Fruit fly (Drosophila melanogaster): Measurements from ENCODE around the gene Bacc.

The Bacc gene

DNA sequence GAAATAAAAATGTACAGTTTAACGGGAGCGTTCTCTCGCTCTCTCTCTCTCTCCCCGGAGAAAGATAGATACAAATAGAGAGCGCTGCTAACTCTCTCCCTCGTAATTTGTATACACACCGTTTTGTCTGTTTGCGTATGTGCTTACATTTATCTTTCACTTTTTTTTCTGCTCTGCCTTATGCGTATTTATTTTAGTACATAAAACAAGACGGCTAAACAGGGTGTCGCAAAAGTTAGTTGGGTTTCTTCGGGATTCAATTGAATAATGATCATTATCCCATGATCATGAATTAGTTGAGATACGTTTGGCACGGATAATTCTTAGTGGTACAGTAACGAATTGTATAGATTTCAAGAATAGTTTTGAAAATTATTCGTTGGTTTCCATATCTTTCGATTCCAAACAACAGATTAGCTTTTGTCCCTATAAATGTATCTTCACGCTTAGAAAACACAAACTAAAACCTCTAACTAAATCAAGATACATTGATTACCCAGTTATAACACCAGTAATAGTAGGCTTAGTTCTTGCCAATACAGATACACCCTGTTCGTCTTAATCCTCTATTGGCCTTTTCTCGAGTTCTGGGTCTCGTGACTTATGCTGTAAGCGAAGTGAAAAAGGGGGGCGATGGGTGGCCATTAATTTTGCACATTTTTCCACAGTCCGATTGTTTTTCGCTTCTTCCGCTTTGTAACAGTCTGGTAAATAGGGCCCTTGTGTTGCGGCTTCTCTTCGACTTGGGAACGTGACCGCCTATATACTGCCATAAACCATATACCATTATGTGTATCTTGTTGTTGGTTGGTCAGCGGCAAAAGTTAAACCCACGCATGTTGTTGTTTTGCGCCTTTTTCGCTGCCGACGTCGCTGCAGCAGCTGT, 2.4 kb downstream of the Bacc start:
- TF ChIP-seq Hr96 (GFP tag; optimal IDR thresholded peaks at IDR 0.05) (peak; percentile 79), CG7045 (GFP tag; optimal IDR thresholded peaks at IDR 0.05) (peak; percentile 92), Clk (GFP tag; optimal IDR thresholded peaks at IDR 0.05) (peak; percentile 77), CG11617 (GFP tag; optimal IDR thresholded peaks at IDR 0.05) (peak; percentile 88), cic (GFP tag; optimal IDR thresholded peaks at IDR 0.05) (no peak), pad (GFP tag; optimal IDR thresholded peaks at IDR 0.05) (peak; percentile 66), bab1 (GFP tag; optimal IDR thresholded peaks at IDR 0.05) (peak; percentile 42), cnc (optimal IDR thresholded peaks at IDR 0.05) (no peak), toe (GFP tag; optimal IDR thresholded peaks at IDR 0.05) (peak; percentile 70), kay (GFP tag; ENCODE audit: borderline replicate concordance) (peak; percentile 93), CG33017 (tag; optimal IDR thresholded peaks at IDR 0.05) (peak; percentile 90), Crg-1 (GFP tag; optimal IDR thresholded peaks at IDR 0.05) (peak; percentile 41), CG7101 (tag; optimal IDR thresholded peaks at IDR 0.05) (peak; percentile 82), Mnt (GFP tag; optimal IDR thresholded peaks at IDR 0.05) (peak; percentile 56), tj (GFP tag; optimal IDR thresholded peaks at IDR 0.05) (peak; percentile 3), ovo (GFP tag; optimal IDR thresholded peaks at IDR 0.05) (peak; percentile 34), CG1620 (GFP tag; optimal IDR thresholded peaks at IDR 0.05) (no peak), CG14711 (tag; optimal IDR thresholded peaks at IDR 0.05) (peak; percentile 77), CG5204 (GFP tag; optimal IDR thresholded peaks at IDR 0.05) (no peak), CG12768 (GFP tag; optimal IDR thresholded peaks at IDR 0.05) (peak; percentile 89)

DNA sequence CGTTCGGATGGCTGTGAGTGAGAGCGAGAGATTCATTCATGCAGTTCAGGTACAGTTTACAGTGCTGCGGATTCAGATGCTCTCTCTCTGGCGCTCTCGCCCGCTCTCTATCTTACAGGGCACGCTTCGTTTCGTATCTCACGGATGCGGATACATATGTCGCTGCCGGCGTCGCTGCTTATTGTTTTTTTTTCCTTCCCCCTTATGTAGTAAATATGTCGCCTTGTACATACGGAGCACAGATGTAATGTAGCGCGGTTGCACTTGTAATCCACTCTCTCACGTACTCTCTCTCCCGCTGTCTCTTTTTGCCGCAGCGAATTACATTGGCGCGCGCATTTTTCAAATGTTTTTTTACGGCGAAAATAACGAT, 3.1 kb downstream of the Bacc start:
- TF ChIP-seq pad (GFP tag; optimal IDR thresholded peaks at IDR 0.05) (no peak), Mnt (GFP tag; optimal IDR thresholded peaks at IDR 0.05) (peak; percentile 76), CG12768 (GFP tag; optimal IDR thresholded peaks at IDR 0.05) (no peak), Clk (GFP tag; optimal IDR thresholded peaks at IDR 0.05) (no peak), ovo (GFP tag; optimal IDR thresholded peaks at IDR 0.05) (no peak), Hr96 (GFP tag; optimal IDR thresholded peaks at IDR 0.05) (no peak), toe (GFP tag; optimal IDR thresholded peaks at IDR 0.05) (no peak), kay (GFP tag; ENCODE audit: borderline replicate concordance) (no peak), CG7101 (tag; optimal IDR thresholded peaks at IDR 0.05) (no peak), cic (GFP tag; optimal IDR thresholded peaks at IDR 0.05) (peak; percentile 93), CG33017 (tag; optimal IDR thresholded peaks at IDR 0.05) (no peak), cnc (optimal IDR thresholded peaks at IDR 0.05) (no peak), CG11617 (GFP tag; optimal IDR thresholded peaks at IDR 0.05) (no peak)

DNA sequence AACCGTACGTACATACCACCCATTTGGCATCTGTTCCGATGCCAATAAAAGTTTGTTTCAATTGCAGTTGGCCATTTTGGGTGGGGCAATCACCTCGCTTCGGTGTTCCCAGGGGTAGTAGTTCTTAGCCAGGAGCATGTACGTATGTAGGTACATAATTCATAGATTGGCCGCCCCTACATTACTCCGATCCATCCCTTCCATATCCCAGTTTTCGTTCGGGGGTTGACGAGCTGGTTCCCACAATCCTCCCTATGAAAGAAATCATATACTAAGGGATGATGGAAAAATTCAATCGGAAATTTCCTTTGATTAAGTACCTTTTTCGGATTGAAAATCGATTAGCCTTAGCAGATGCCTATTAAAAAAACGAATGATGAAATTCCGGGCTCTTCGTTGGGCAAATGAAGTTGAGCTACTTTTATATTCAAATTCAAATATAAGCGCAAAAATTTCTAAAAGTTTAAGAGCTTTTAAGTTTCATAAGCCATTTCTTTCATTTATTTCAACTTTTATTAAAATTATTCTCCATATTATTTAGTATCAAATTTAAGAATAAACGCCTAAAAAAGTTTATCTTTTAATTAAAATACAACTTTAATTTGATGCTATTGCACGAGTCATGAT, 5.8 kb downstream of the Bacc start:
- no peak for TF ChIP-seq CG7101 (tag; optimal IDR thresholded peaks at IDR 0.05)
- no peak for TF ChIP-seq CG5204 (GFP tag; optimal IDR thresholded peaks at IDR 0.05)
- TF ChIP-seq toe (GFP tag; optimal IDR thresholded peaks at IDR 0.05): no peak
- no peak for TF ChIP-seq Hr96 (GFP tag; optimal IDR thresholded peaks at IDR 0.05)
- no peak for TF ChIP-seq tj (GFP tag; optimal IDR thresholded peaks at IDR 0.05)
- no peak for TF ChIP-seq cnc (optimal IDR thresholded peaks at IDR 0.05)
- TF ChIP-seq cic (GFP tag; optimal IDR thresholded peaks at IDR 0.05): no peak
- no peak for TF ChIP-seq CG14711 (tag; optimal IDR thresholded peaks at IDR 0.05)
- no peak for TF ChIP-seq CG33017 (tag; optimal IDR thresholded peaks at IDR 0.05)
- no peak for TF ChIP-seq kay (GFP tag; ENCODE audit: borderline replicate concordance)
- TF ChIP-seq CG7045 (GFP tag; optimal IDR thresholded peaks at IDR 0.05): no peak
- no peak for TF ChIP-seq Mnt (GFP tag; optimal IDR thresholded peaks at IDR 0.05)
- TF ChIP-seq bab1 (GFP tag; optimal IDR thresholded peaks at IDR 0.05): no peak
- TF ChIP-seq Crg-1 (GFP tag; optimal IDR thresholded peaks at IDR 0.05): no peak
- TF ChIP-seq Clk (GFP tag; optimal IDR thresholded peaks at IDR 0.05): no peak

DNA sequence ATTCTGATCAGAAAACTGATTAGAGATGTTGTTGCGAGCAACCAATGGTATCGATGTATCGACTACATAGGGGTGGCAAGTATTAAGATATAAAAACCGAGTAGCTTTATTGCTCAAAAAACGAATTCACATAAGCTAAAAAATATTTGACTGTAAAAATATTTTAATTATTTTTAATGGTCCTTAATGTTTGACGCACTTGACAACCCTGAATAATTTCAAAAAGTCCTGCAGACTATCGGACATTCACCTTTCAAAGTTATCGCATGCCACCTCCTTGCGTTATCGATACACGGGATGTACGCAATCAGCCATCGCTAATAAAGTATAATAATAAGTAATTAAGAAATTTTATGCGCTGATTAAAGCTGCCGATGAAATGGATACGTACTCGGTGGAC, 7.4 kb downstream of the Bacc start, which contains the start of the genes HemK2, Snapin and Tnpo-SR:
HemK2 (minus strand) TSS at position 24 of the 400 bp plus-strand sequence.
Snapin (minus strand) TSS at position 24 of the 400 bp plus-strand sequence.
Tnpo-SR (plus strand) TSS at position 271 of the 400 bp plus-strand sequence.
- TF ChIP-seq Hr96 (GFP tag; optimal IDR thresholded peaks at IDR 0.05) (no peak), Mnt (GFP tag; optimal IDR thresholded peaks at IDR 0.05) (peak; percentile 93), CG7045 (GFP tag; optimal IDR thresholded peaks at IDR 0.05) (peak; percentile 94), bab1 (GFP tag; optimal IDR thresholded peaks at IDR 0.05) (peak; percentile 97), pad (GFP tag; optimal IDR thresholded peaks at IDR 0.05) (peak; percentile 84), cic (GFP tag; optimal IDR thresholded peaks at IDR 0.05) (peak; percentile 72), CG5204 (GFP tag; optimal IDR thresholded peaks at IDR 0.05) (no peak), CG12768 (GFP tag; optimal IDR thresholded peaks at IDR 0.05) (peak; percentile 94), cnc (optimal IDR thresholded peaks at IDR 0.05) (no peak), CG33017 (tag; optimal IDR thresholded peaks at IDR 0.05) (peak; percentile 92), Clk (GFP tag; optimal IDR thresholded peaks at IDR 0.05) (peak; percentile 90), ovo (GFP tag; optimal IDR thresholded peaks at IDR 0.05) (peak; percentile 90), kay (GFP tag; ENCODE audit: borderline replicate concordance) (no peak), CG14711 (tag; optimal IDR thresholded peaks at IDR 0.05) (peak; percentile 96), CG1620 (GFP tag; optimal IDR thresholded peaks at IDR 0.05) (peak; percentile 95), Crg-1 (GFP tag; optimal IDR thresholded peaks at IDR 0.05) (peak; percentile 91), CG7101 (tag; optimal IDR thresholded peaks at IDR 0.05) (peak; percentile 96), CG11617 (GFP tag; optimal IDR thresholded peaks at IDR 0.05) (peak; percentile 93), tj (GFP tag; optimal IDR thresholded peaks at IDR 0.05) (peak; percentile 79), toe (GFP tag; optimal IDR thresholded peaks at IDR 0.05) (peak; percentile 97)

DNA sequence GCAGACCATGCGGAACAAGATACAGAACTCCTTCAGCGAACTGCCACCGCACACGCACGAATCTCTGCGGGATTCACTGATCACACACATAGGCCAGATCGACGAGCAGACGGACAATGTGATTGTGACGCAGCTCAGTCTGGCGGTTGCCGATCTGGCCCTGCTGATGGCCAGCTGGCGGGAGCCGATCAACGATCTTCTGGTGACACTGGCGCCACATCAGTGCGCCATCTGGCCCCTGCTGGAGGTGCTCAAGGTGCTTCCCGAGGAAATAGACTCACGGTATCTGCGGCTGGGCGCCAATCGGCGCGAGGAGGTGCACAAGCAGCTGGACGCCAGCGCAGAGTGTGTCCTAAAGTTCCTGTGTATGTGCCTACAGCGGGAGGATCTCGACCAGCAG, 8.0 kb downstream of the Bacc start:
- TF ChIP-seq CG14711 (tag; optimal IDR thresholded peaks at IDR 0.05) (no peak), bab1 (GFP tag; optimal IDR thresholded peaks at IDR 0.05) (no peak), kay (GFP tag; ENCODE audit: borderline replicate concordance) (no peak), pad (GFP tag; optimal IDR thresholded peaks at IDR 0.05) (no peak), Crg-1 (GFP tag; optimal IDR thresholded peaks at IDR 0.05) (no peak), cnc (optimal IDR thresholded peaks at IDR 0.05) (no peak), cic (GFP tag; optimal IDR thresholded peaks at IDR 0.05) (no peak), ovo (GFP tag; optimal IDR thresholded peaks at IDR 0.05) (no peak), Mnt (GFP tag; optimal IDR thresholded peaks at IDR 0.05) (no peak), CG7045 (GFP tag; optimal IDR thresholded peaks at IDR 0.05) (no peak), CG12768 (GFP tag; optimal IDR thresholded peaks at IDR 0.05) (no peak), CG7101 (tag; optimal IDR thresholded peaks at IDR 0.05) (no peak), CG11617 (GFP tag; optimal IDR thresholded peaks at IDR 0.05) (no peak), Clk (GFP tag; optimal IDR thresholded peaks at IDR 0.05) (no peak), CG5204 (GFP tag; optimal IDR thresholded peaks at IDR 0.05) (no peak), toe (GFP tag; optimal IDR thresholded peaks at IDR 0.05) (no peak), tj (GFP tag; optimal IDR thresholded peaks at IDR 0.05) (no peak)

Measured in whole organism, adult.